Worm (Caenorhabditis elegans): ENCODE measurements around the gene H04D03.7.

- TF ChIP-seq nhr-28 (tag; optimal IDR thresholded peaks at IDR 0.05) (no peak), nhr-2 (tag; optimal IDR thresholded peaks at IDR 0.05) (no peak), mep-1 (tag; optimal IDR thresholded peaks at IDR 0.05) (no peak), elt-3 (tag; optimal IDR thresholded peaks at IDR 0.05) (no peak), unc-39 (tag; optimal IDR thresholded peaks at IDR 0.05) (no peak), ces-1 (GFP tag; optimal IDR thresholded peaks at IDR 0.05) (no peak), elt-1 (tag; optimal IDR thresholded peaks at IDR 0.05; ENCODE audit: borderline replicate concordance, insufficient read depth) (no peak), snpc-4 (tag; optimal IDR thresholded peaks at IDR 0.05) (no peak), nhr-76 (tag; optimal IDR thresholded peaks at IDR 0.05) (no peak), nhr-237 (tag; optimal IDR thresholded peaks at IDR 0.05) (no peak), unc-62 (GFP tag; optimal IDR thresholded peaks at IDR 0.05) (no peak), lin-13 (tag; optimal IDR thresholded peaks at IDR 0.05) (no peak), flh-1 (GFP tag; optimal IDR thresholded peaks at IDR 0.05) (no peak)
These were observed 18.7 kb downstream of the H04D03.7 start, which contains the start of gene prp-3 for ce11 chrIII:10427882-10428281.

Data from whole organism, mixed stage, embryonic.